Worm (Caenorhabditis elegans): ENCODE data around the gene T19C3.7.

The T19C3.7 gene

DNA sequence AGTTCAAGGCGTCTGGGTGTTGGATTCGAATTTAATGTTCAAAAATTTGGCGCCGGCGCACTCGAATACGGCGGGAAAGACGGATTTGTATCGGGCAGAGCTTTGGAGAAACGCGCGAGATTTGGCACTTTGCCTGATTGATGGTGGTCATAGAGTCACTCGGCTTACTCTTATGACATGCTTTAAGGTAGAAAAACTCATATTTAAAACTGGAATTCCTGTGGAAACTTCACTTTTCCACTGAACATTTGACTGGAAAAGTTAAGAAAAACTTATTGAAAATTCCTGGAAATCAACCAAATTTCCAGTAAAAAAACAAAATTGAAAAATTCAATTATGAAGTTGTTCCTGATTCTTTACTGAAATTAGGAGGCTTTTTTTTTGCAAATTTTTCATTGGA is 8.7 kb upstream of the T19C3.7 start:
- TF ChIP-seq ets-7 (tag; optimal IDR thresholded peaks at IDR 0.05) = no peak
- TF ChIP-seq ceh-13 (GFP tag; optimal IDR thresholded peaks at IDR 0.05) = no peak
- TF ChIP-seq scrt-1 (GFP tag; IDR thresholded peaks at IDR 0.05) = no peak
- no peak for TF ChIP-seq pes-1 (GFP tag; IDR thresholded peaks at IDR 0.05)
- no peak for TF ChIP-seq F13C5.2 (tag; optimal IDR thresholded peaks at IDR 0.05)
- TF ChIP-seq flt-1 (GFP tag; IDR thresholded peaks at IDR 0.05) = no peak
- no peak for TF ChIP-seq B0310.2 (tag; optimal IDR thresholded peaks at IDR 0.05)
- TF ChIP-seq tbx-37 (GFP tag; conservative IDR thresholded peaks at IDR 0.05) = no peak
- TF ChIP-seq aly-1 (tag; optimal IDR thresholded peaks at IDR 0.05) = no peak

DNA sequence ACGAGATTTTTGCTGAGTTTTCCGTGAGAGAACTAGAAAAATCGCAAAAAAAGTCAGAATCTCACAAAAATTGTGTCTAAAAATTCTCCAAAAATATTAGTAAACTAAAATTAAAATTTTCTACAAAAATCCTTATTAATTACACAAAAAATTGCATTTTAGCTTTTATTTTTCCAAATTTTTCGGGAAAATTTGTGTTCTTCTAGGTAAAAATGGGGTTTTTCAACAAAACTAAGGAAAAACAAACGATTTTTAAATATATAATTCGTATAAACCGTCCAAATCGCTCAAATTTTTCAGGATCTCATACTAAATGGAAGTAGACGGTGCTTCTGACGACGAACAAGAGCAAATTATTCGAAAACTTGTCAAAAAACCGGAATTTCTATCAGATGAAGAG is 5.8 kb upstream of the T19C3.7 start, which contains the start of gene W06E11.1:
Gene W06E11.1, plus strand, starts transcription at position 301 of the 400 bp plus-strand sequence.
- no peak for TF ChIP-seq B0310.2 (tag; optimal IDR thresholded peaks at IDR 0.05)
- no peak for TF ChIP-seq hmg-4 (GFP tag; optimal IDR thresholded peaks at IDR 0.05)

DNA sequence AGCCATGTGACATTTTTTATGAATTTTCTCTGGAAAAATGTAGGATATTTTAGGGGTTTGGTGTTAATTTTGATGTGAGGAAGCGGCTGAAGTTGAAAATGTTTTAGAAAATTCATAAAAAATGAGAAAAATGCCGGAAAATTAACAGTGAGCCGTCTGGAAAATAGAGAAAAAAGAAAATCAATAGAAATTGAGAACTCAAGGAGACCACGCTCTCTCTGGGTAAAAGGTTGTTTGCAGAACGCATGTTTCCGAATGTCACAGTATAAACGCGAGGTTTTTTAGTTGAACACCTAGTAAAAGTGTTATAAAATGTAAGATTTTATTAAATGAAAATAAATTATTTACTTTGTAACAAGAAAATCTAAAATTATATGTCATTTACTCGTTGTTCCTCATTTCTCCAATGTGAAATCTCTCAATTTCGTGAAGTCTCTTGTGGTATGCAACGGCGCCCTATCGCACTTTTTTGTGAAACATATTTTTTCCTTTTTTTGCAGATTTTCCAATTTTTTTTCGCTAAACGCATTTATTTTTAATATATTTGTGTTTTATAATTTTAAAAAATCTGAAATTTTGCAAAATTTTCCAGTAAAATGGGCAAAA is 4.3 kb upstream of the T19C3.7 start, which contains the start of the genes tag-266 and tag-267:
Gene tag-266, minus strand, starts transcription at position 29 of the 606 bp plus-strand sequence.
Gene tag-267, plus strand, starts transcription at position 593 of the 606 bp plus-strand sequence.
- TF ChIP-seq flt-1 (GFP tag; IDR thresholded peaks at IDR 0.05) = peak; percentile 35; the same call in 1 of the 2 replicates
- no peak for TF ChIP-seq scrt-1 (GFP tag; IDR thresholded peaks at IDR 0.05)
- peak; percentile 40 for TF ChIP-seq ceh-13 (GFP tag; optimal IDR thresholded peaks at IDR 0.05)
- TF ChIP-seq tbx-11 (GFP tag; IDR thresholded peaks at IDR 0.05) = peak; percentile 71
- TF ChIP-seq ceh-36 (tag; optimal IDR thresholded peaks at IDR 0.05) = no peak
- peak; percentile 58 for TF ChIP-seq tbx-37 (GFP tag; conservative IDR thresholded peaks at IDR 0.05)
- TF ChIP-seq hmg-4 (GFP tag; optimal IDR thresholded peaks at IDR 0.05) = no peak
- no peak for TF ChIP-seq ets-7 (tag; optimal IDR thresholded peaks at IDR 0.05)
- TF ChIP-seq tra-4 (tag; optimal IDR thresholded peaks at IDR 0.05) = peak; percentile 18
- TF ChIP-seq aly-1 (tag; optimal IDR thresholded peaks at IDR 0.05) = no peak
- TF ChIP-seq pes-1 (GFP tag; IDR thresholded peaks at IDR 0.05) = peak; percentile 78
- peak; percentile 56 for TF ChIP-seq hmbx-1 (tag; optimal IDR thresholded peaks at IDR 0.05)
- no peak for TF ChIP-seq ama-1 (optimal IDR thresholded peaks at IDR 0.05)
- peak; percentile 59 for TF ChIP-seq B0310.2 (tag; optimal IDR thresholded peaks at IDR 0.05)
- peak; percentile 63 for TF ChIP-seq hnd-1 (tag; optimal IDR thresholded peaks at IDR 0.05)
- TF ChIP-seq sea-1 (GFP tag; conservative IDR thresholded peaks at IDR 0.05) = no peak
- peak; percentile 87 for TF ChIP-seq F13C5.2 (tag; optimal IDR thresholded peaks at IDR 0.05)

DNA sequence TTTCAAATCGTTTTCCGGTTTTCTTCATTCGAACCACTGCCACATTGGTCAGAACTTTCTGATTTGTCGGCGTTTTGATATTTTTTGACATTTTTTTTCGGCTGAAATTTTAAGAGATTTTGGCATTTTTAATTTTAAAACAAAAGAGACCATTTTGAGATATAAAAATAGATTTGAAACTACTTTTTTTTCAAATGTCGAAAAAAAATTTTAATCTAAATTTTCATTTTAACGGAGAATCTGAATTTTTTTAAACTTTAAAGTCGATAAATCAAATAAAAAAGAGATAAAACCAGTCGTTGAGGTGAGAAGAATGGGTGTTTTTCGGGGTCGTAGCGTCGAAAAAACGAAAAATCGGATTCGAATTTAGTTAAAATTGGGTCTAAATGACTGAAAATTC is 2.4 kb upstream of the T19C3.7 start, which contains the start of gene sbds-1:
Gene sbds-1, minus strand, starts transcription at position 101 of the 400 bp plus-strand sequence.
- TF ChIP-seq flt-1 (GFP tag; IDR thresholded peaks at IDR 0.05) (no peak), aly-1 (tag; optimal IDR thresholded peaks at IDR 0.05) (no peak), ama-1 (optimal IDR thresholded peaks at IDR 0.05) (no peak), ceh-36 (tag; optimal IDR thresholded peaks at IDR 0.05) (no peak), F13C5.2 (tag; optimal IDR thresholded peaks at IDR 0.05) (no peak), sea-1 (GFP tag; conservative IDR thresholded peaks at IDR 0.05) (no peak), pes-1 (GFP tag; IDR thresholded peaks at IDR 0.05) (no peak), ets-7 (tag; optimal IDR thresholded peaks at IDR 0.05) (no peak), hmg-4 (GFP tag; optimal IDR thresholded peaks at IDR 0.05) (no peak), hnd-1 (tag; optimal IDR thresholded peaks at IDR 0.05) (no peak), tra-4 (tag; optimal IDR thresholded peaks at IDR 0.05) (no peak), ceh-13 (GFP tag; optimal IDR thresholded peaks at IDR 0.05) (no peak), scrt-1 (GFP tag; IDR thresholded peaks at IDR 0.05) (no peak)

DNA sequence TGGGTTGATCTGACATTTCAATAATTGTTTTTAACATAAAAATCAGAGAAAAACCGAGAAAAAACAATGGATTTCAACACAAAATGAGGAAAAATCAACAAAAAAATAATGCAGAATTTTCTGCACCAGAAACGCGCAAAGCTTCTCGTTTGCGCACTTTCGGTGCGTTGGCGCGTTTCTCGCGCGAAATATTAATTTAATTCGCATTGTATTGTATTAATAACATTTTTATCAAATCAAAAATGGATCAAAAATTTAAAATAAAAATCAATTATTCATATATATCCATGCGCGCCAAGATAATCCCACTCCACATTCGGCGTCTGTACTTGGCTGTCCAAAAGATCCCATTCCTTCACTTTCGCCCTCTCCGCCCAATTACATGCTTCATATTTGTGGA is 1.3 kb downstream of the T19C3.7 start, which contains the start of gene fem-2:
Gene fem-2, minus strand, starts transcription at position 9 of the 400 bp plus-strand sequence.
- TF ChIP-seq sea-1 (GFP tag; conservative IDR thresholded peaks at IDR 0.05) (no peak), F13C5.2 (tag; optimal IDR thresholded peaks at IDR 0.05) (peak; percentile 12)

DNA sequence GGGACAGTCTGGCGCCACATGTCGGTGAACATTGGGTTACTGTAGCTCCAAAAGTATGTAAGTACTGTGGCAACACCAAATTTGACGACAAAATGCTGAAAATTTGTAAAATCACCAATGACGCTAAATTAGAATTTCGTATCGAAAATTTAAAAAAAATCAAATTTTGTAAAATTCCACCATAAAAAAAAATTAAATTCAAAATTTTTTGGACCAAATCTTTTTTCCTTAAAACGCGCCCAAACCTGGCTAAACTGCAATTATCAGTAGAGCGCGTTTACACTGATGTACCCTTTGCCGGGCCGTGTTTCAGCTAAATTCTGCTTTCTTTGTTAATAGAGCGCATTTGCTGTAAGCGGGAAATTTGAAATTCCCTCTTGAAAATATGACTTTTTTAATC is 4.5 kb downstream of the T19C3.7 start, which contains the start of gene T19C3.6:
Gene T19C3.6, minus strand, starts transcription at position 101 of the 400 bp plus-strand sequence.
- no peak for TF ChIP-seq tbx-11 (GFP tag; IDR thresholded peaks at IDR 0.05)
- no peak for TF ChIP-seq B0310.2 (tag; optimal IDR thresholded peaks at IDR 0.05)
- no peak for TF ChIP-seq hnd-1 (tag; optimal IDR thresholded peaks at IDR 0.05)
- TF ChIP-seq flt-1 (GFP tag; IDR thresholded peaks at IDR 0.05) = no peak
- no peak for TF ChIP-seq hmbx-1 (tag; optimal IDR thresholded peaks at IDR 0.05)
- no peak for TF ChIP-seq tbx-37 (GFP tag; conservative IDR thresholded peaks at IDR 0.05)
- TF ChIP-seq hmg-4 (GFP tag; optimal IDR thresholded peaks at IDR 0.05) = no peak
- no peak for TF ChIP-seq F13C5.2 (tag; optimal IDR thresholded peaks at IDR 0.05)
- no peak for TF ChIP-seq ceh-36 (tag; optimal IDR thresholded peaks at IDR 0.05)
- TF ChIP-seq tra-4 (tag; optimal IDR thresholded peaks at IDR 0.05) = no peak
- TF ChIP-seq ets-7 (tag; optimal IDR thresholded peaks at IDR 0.05) = no peak
- no peak for TF ChIP-seq ceh-13 (GFP tag; optimal IDR thresholded peaks at IDR 0.05)
- TF ChIP-seq sea-1 (GFP tag; conservative IDR thresholded peaks at IDR 0.05) = no peak
- no peak for TF ChIP-seq aly-1 (tag; optimal IDR thresholded peaks at IDR 0.05)
- TF ChIP-seq ama-1 (optimal IDR thresholded peaks at IDR 0.05) = no peak
- no peak for TF ChIP-seq pes-1 (GFP tag; IDR thresholded peaks at IDR 0.05)
- no peak for TF ChIP-seq scrt-1 (GFP tag; IDR thresholded peaks at IDR 0.05)

DNA sequence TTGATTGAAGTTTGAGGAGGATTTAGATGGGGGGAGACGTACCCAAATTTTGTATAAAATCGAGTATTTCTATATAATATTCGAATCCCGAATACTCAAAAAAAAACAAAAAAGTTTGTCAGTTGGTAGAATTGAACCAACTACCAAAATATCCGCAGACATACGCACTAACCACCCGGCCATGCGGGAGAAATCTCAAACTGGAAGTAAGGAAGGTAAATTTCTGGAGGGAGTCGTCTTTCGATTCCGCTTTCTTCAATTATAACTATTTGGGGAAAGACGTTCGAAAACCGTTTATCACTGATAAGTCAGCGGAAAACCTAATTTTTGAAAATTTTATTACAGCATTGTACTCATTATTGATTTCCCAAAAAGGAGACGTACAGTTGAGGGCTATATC is 7.0 kb downstream of the T19C3.7 start:
- TF ChIP-seq pes-1 (GFP tag; IDR thresholded peaks at IDR 0.05) (peak; percentile 62; the same call in 1 of the 2 replicates), tbx-37 (GFP tag; conservative IDR thresholded peaks at IDR 0.05) (peak; percentile 47), scrt-1 (GFP tag; IDR thresholded peaks at IDR 0.05) (peak; percentile 75), tbx-11 (GFP tag; IDR thresholded peaks at IDR 0.05) (peak; percentile 46; the same call in 1 of the 2 replicates)

DNA sequence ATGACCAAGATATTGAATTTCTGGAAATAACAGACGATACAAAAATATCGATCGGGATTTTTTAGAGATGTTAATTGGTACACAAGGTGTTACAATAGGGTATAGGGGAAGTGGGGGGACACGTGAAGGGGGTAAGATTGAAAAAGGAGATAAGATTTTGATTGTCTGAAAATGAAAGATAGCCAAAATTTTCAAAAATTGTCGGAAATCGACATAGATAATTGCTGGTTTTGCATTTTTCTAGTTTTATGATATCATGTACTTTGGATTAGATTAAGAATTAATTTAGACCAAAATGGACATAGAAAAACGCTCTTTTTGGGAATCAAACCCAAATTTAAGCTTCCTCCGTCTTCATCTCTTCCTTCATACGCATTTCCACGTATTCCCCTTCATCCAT is 8.1 kb downstream of the T19C3.7 start, which contains the start of gene T19C3.5:
Gene T19C3.5, minus strand, starts transcription at position 101 of the 400 bp plus-strand sequence.
- TF ChIP-seq pes-1 (GFP tag; IDR thresholded peaks at IDR 0.05) = no peak
- TF ChIP-seq tbx-11 (GFP tag; IDR thresholded peaks at IDR 0.05) = no peak
- TF ChIP-seq ets-7 (tag; optimal IDR thresholded peaks at IDR 0.05) = no peak
- no peak for TF ChIP-seq flt-1 (GFP tag; IDR thresholded peaks at IDR 0.05)
- TF ChIP-seq ama-1 (optimal IDR thresholded peaks at IDR 0.05) = no peak
- TF ChIP-seq tra-4 (tag; optimal IDR thresholded peaks at IDR 0.05) = no peak
- no peak for TF ChIP-seq hmg-4 (GFP tag; optimal IDR thresholded peaks at IDR 0.05)
- no peak for TF ChIP-seq scrt-1 (GFP tag; IDR thresholded peaks at IDR 0.05)
- TF ChIP-seq hnd-1 (tag; optimal IDR thresholded peaks at IDR 0.05) = no peak
- TF ChIP-seq F13C5.2 (tag; optimal IDR thresholded peaks at IDR 0.05) = no peak
- TF ChIP-seq ceh-36 (tag; optimal IDR thresholded peaks at IDR 0.05) = no peak
- TF ChIP-seq ceh-13 (GFP tag; optimal IDR thresholded peaks at IDR 0.05) = no peak
- no peak for TF ChIP-seq sea-1 (GFP tag; conservative IDR thresholded peaks at IDR 0.05)
- TF ChIP-seq hmbx-1 (tag; optimal IDR thresholded peaks at IDR 0.05) = no peak
- TF ChIP-seq B0310.2 (tag; optimal IDR thresholded peaks at IDR 0.05) = no peak
- no peak for TF ChIP-seq tbx-37 (GFP tag; conservative IDR thresholded peaks at IDR 0.05)
- TF ChIP-seq aly-1 (tag; optimal IDR thresholded peaks at IDR 0.05) = no peak
